Worm (Caenorhabditis elegans) whole organism, young adult: ENCODE data around the gene oig-3.

Experiments used
- B0261.1 ChIP-seq: sonication (generic microtip); optimal IDR thresholded peaks from 2 replicates; lab custom pipeline; 2016; ENCODE audit warnings: mild to moderate bottlenecking, missing genetic modification characterization, moderate library complexity, missing compliant biosample characterization
- C06A6.2 ChIP-seq: fragments of 200-800 bp; sonication (Bioruptor generic); conservative IDR thresholded peaks from 2 replicates; pipeline ENCODE4 v1.3.6; 2022; ENCODE audit warnings: missing genetic modification characterization, missing compliant biosample characterization
- F10E7.11 ChIP-seq: sonication (generic microtip); optimal IDR thresholded peaks from 2 replicates; lab custom pipeline; 2017; ENCODE audit warnings: mild to moderate bottlenecking, missing genetic modification characterization, moderate library complexity, missing compliant biosample characterization
- F22D6.2 ChIP-seq: sonication (generic microtip); optimal IDR thresholded peaks from 2 replicates; lab custom pipeline; 2016; ENCODE audit warnings: mild to moderate bottlenecking, missing genetic modification characterization, missing compliant biosample characterization
- F39B2.1 ChIP-seq: fragments of 200-800 bp; sonication (Bioruptor generic); IDR thresholded peaks from 2 replicates; pipeline ENCODE4 v1.3.6; 2022; ENCODE audit warnings: missing genetic modification reagents, missing genetic modification characterization, missing compliant biosample characterization
- F57C9.4 ChIP-seq: sonication (generic microtip); optimal IDR thresholded peaks from 2 replicates; lab custom pipeline; 2017; ENCODE audit warnings: mild to moderate bottlenecking, missing genetic modification characterization, missing compliant biosample characterization
- T07F8.4 ChIP-seq: sonication (generic microtip); optimal IDR thresholded peaks from 2 replicates; lab custom pipeline; 2016; ENCODE audit warnings: mild to moderate bottlenecking, missing genetic modification characterization, moderate library complexity, missing compliant biosample characterization
- T26A5.8 ChIP-seq: sonication (generic microtip); optimal IDR thresholded peaks from 2 replicates; lab custom pipeline; 2016; ENCODE audit warnings: missing genetic modification characterization, missing compliant biosample characterization
- Y53G8AR.9 ChIP-seq: fragments of 200-800 bp; sonication (Bioruptor generic); conservative IDR thresholded peaks from 2 replicates; pipeline ENCODE4 v1.3.6; 2022; ENCODE audit warnings: missing genetic modification reagents, missing genetic modification characterization, missing compliant biosample characterization
- Y56A3A.18 ChIP-seq: fragments of 200-800 bp; sonication (Bioruptor generic); IDR thresholded peaks from 2 replicates; pipeline ENCODE4 v1.3.6; 2022; ENCODE audit warnings: missing genetic modification reagents, missing genetic modification characterization, missing compliant biosample characterization
- Y79H2A.3 ChIP-seq: fragments of 200-800 bp; sonication (Bioruptor generic); conservative IDR thresholded peaks from 2 replicates; pipeline ENCODE4 v1.3.6; 2022; ENCODE audit warnings: missing genetic modification reagents, missing genetic modification characterization, missing compliant biosample characterization
- Y95B8A.8 ChIP-seq: fragments of 200-800 bp; sonication (Bioruptor generic); IDR thresholded peaks from 2 replicates; pipeline ENCODE4 v1.3.6; 2022; ENCODE audit warnings: missing genetic modification reagents, missing genetic modification characterization, missing compliant biosample characterization
- ama-1 ChIP-seq, 3 experiments: fragments of 150-350 bp in 1 of 3; sonication (generic microtip) in 2 of 3; optimal IDR thresholded peaks; 2 replicates each; lab custom pipeline; 2014 to 2018; ENCODE audit warnings: missing biosample characterization in 2 of 3, missing genetic modification characterization in 2 of 3, missing genetic modification reagents in 2 of 3
- attf-3 ChIP-seq: fragments of 200-800 bp; sonication (Bioruptor generic); conservative IDR thresholded peaks from 2 replicates; pipeline ENCODE4 v1.3.6; 2022; ENCODE audit warnings: missing genetic modification reagents, missing genetic modification characterization, missing compliant biosample characterization
- attf-6 ChIP-seq: fragments of 200-800 bp; sonication (Bioruptor generic); IDR thresholded peaks from 2 replicates; pipeline ENCODE4 v1.3.6; 2022; ENCODE audit warnings: missing genetic modification reagents, missing genetic modification characterization, missing compliant biosample characterization
- bed-1 ChIP-seq: fragments of 200-800 bp; sonication (Bioruptor generic); IDR thresholded peaks from 2 replicates; pipeline ENCODE4 v1.3.6; 2022; ENCODE audit warnings: missing genetic modification reagents, missing genetic modification characterization, missing compliant biosample characterization
- cebp-2 ChIP-seq: fragments of 200-800 bp; sonication (Bioruptor generic); IDR thresholded peaks from 2 replicates; pipeline ENCODE4 v1.3.6; 2022; ENCODE audit warnings: missing genetic modification characterization, missing compliant biosample characterization
- ceh-100 ChIP-seq: fragments of 200-800 bp; sonication (Bioruptor generic); IDR thresholded peaks from 2 replicates; pipeline ENCODE4 v1.3.6; 2022; ENCODE audit warnings: missing genetic modification reagents, missing genetic modification characterization, missing compliant biosample characterization
- ceh-91 ChIP-seq: fragments of 200-800 bp; sonication (Bioruptor generic); IDR thresholded peaks from 2 replicates; pipeline ENCODE4 v1.3.6; 2022; ENCODE audit warnings: missing genetic modification reagents, missing genetic modification characterization, missing compliant biosample characterization
- chd-7 ChIP-seq: sonication (generic microtip); optimal IDR thresholded peaks from 2 replicates; lab custom pipeline; 2016; ENCODE audit warnings: mild to moderate bottlenecking, missing genetic modification characterization, moderate library complexity, missing compliant biosample characterization
- die-1 ChIP-seq: sonication (generic microtip); optimal IDR thresholded peaks from 2 replicates; lab custom pipeline; 2016; ENCODE audit warnings: missing genotype, mild to moderate bottlenecking, missing genetic modification characterization, missing compliant biosample characterization
- dox-1 ChIP-seq: fragments of 200-800 bp; sonication (Bioruptor generic); IDR thresholded peaks from 2 replicates; pipeline ENCODE4 v1.3.6; 2022; ENCODE audit warnings: missing genetic modification reagents, missing genetic modification characterization, missing compliant biosample characterization
- dpl-1 ChIP-seq: fragments of 150-350 bp; optimal IDR thresholded peaks from 2 replicates; lab custom pipeline; 2014; ENCODE audit warnings: missing biosample characterization, missing genetic modification reagents, missing genetic modification characterization
- ets-4 ChIP-seq: fragments of 200-800 bp; sonication (Bioruptor generic); optimal IDR thresholded peaks from 2 replicates; lab custom pipeline; 2018; ENCODE audit warnings: mild to moderate bottlenecking, missing genetic modification characterization, missing compliant biosample characterization
- hlh-26 ChIP-seq: fragments of 200-800 bp; sonication (Bioruptor generic); conservative IDR thresholded peaks from 2 replicates; pipeline ENCODE4 v1.3.6; 2022; ENCODE audit warnings: missing genetic modification reagents, missing genetic modification characterization, missing compliant biosample characterization
- hsf-1 ChIP-seq: fragments of 200-800 bp; sonication (Bioruptor generic); IDR thresholded peaks from 2 replicates; pipeline ENCODE4 v1.3.6; 2022; ENCODE audit warnings: missing genetic modification reagents, missing genetic modification characterization, missing compliant biosample characterization
- let-607 ChIP-seq, 2 experiments: fragments of 200-800 bp in 1 of 2; sonication (Bioruptor generic) in 1 of 2; sonication (generic microtip) in 1 of 2; optimal IDR thresholded peaks; 2 replicates each; lab custom pipeline; 2016 to 2018; ENCODE audit warnings: mild to moderate bottlenecking in 2 of 2, missing compliant biosample characterization in 2 of 2, missing genetic modification characterization in 2 of 2, moderate library complexity in 2 of 2, missing genotype in 1 of 2
- lsl-1 ChIP-seq: fragments of 200-800 bp; sonication (Bioruptor generic); optimal IDR thresholded peaks from 2 replicates; lab custom pipeline; 2018; ENCODE audit warnings: mild to moderate bottlenecking, missing genetic modification characterization, moderate library complexity, missing compliant biosample characterization
- lsy-27 ChIP-seq: sonication (generic microtip); optimal IDR thresholded peaks from 2 replicates; lab custom pipeline; 2017; ENCODE audit warnings: missing genetic modification characterization, mild to moderate bottlenecking, missing compliant biosample characterization, antibody characterized with exemption, missing genotype, borderline replicate concordance; ENCODE audit not compliant: insufficient read depth
- madf-8 ChIP-seq: fragments of 200-800 bp; sonication (Bioruptor generic); conservative IDR thresholded peaks from 2 replicates; pipeline ENCODE4 v1.3.6; 2022; ENCODE audit warnings: missing genetic modification reagents, missing genetic modification characterization, missing compliant biosample characterization
- mel-28 ChIP-seq: sonication (generic microtip); optimal IDR thresholded peaks from 2 replicates; lab custom pipeline; 2016; ENCODE audit warnings: borderline replicate concordance, mild to moderate bottlenecking, missing genetic modification characterization, missing compliant biosample characterization
- mes-4 ChIP-seq: sonication (generic microtip); optimal IDR thresholded peaks from 2 replicates; lab custom pipeline; 2016; ENCODE audit warnings: missing genotype, missing genetic modification characterization, missing compliant biosample characterization
- nfya-2 ChIP-seq: fragments of 200-800 bp; sonication (Bioruptor generic); IDR thresholded peaks from 2 replicates; pipeline ENCODE4 v1.3.6; 2022; ENCODE audit warnings: missing genetic modification reagents, missing genetic modification characterization, missing compliant biosample characterization
- nfyb-1 ChIP-seq: fragments of 200-800 bp; sonication (Bioruptor generic); IDR thresholded peaks from 2 replicates; pipeline ENCODE4 v1.3.6; 2022; ENCODE audit warnings: missing genetic modification reagents, missing genetic modification characterization, missing compliant biosample characterization
- sdz-38 ChIP-seq: sonication (generic microtip); optimal IDR thresholded peaks from 2 replicates; lab custom pipeline; 2016; ENCODE audit warnings: missing genotype, missing genetic modification characterization, missing compliant biosample characterization
- somi-1 ChIP-seq: fragments of 200-800 bp; sonication (Bioruptor generic); optimal IDR thresholded peaks from 2 replicates; lab custom pipeline; 2018; ENCODE audit warnings: mild to moderate bottlenecking, missing genetic modification characterization, missing compliant biosample characterization
- sptf-2 ChIP-seq: fragments of 200-800 bp; sonication (Bioruptor generic); optimal IDR thresholded peaks from 2 replicates; lab custom pipeline; 2018; ENCODE audit warnings: mild to moderate bottlenecking, missing genetic modification characterization, missing compliant biosample characterization
- tlf-1 ChIP-seq: fragments of 200-800 bp; sonication (Bioruptor generic); optimal IDR thresholded peaks from 2 replicates; lab custom pipeline; 2018; ENCODE audit warnings: mild to moderate bottlenecking, missing genetic modification characterization, missing compliant biosample characterization
- zfh-2 ChIP-seq: fragments of 200-800 bp; sonication (Bioruptor generic); conservative IDR thresholded peaks from 2 replicates; pipeline ENCODE4 v1.3.6; 2022; ENCODE audit warnings: missing genetic modification reagents, missing genetic modification characterization, missing compliant biosample characterization
- zim-3 ChIP-seq: sonication (generic microtip); optimal IDR thresholded peaks from 2 replicates; lab custom pipeline; 2017; ENCODE audit warnings: mild to moderate bottlenecking, missing genetic modification characterization, moderate library complexity, missing compliant biosample characterization
- ztf-22 ChIP-seq: fragments of 200-800 bp; sonication (Bioruptor generic); optimal IDR thresholded peaks from 2 replicates; lab custom pipeline; 2018; ENCODE audit warnings: mild to moderate bottlenecking, missing genetic modification characterization, moderate library complexity, missing compliant biosample characterization
- ztf-26 ChIP-seq: sonication (generic microtip); optimal IDR thresholded peaks from 2 replicates; lab custom pipeline; 2017; ENCODE audit warnings: missing genetic modification characterization, missing compliant biosample characterization

Gene oig-3

DNA sequence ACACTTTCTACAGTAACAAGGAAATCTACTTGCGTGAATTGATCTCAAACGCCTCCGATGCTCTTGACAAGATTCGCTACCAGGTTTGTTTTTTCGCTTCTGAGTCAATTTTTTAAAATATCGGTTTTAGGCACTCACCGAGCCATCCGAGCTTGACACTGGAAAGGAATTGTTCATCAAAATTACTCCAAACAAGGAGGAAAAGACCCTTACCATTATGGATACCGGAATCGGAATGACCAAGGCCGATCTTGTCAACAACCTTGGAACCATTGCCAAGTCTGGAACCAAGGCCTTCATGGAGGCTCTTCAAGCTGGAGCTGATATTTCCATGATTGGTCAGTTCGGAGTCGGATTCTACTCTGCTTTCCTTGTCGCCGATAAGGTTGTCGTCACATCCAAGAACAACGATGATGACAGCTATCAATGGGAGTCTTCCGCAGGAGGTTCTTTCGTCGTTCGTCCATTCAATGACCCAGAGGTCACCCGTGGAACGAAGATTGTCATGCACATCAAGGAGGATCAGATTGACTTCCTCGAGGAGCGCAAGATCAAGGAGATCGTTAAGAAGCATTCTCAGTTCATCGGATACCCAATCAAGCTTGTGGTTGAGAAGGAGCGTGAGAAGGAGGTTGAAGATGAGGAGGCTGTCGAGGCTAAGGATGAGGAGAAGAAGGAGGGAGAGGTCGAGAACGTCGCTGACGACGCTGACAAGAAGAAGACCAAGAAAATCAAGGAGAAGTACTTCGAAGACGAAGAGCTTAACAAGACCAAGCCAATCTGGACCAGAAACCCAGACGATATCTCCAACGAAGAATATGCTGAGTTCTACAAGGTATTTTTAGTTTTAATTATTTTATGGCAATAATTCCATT, 43.0 kb upstream of the oig-3 start (continued):
- TF ChIP-seq dox-1 (GFP tag; lab: Robert Waterston, UW): peak; percentile 67
- peak; percentile 21 for TF ChIP-seq sptf-2 (GFP tag; lab: Kevin White, UChicago)
- peak; percentile 63; the same call in 1 of the 2 replicates for TF ChIP-seq zfh-2 (GFP tag; lab: Robert Waterston, UW)
- peak; percentile 5 for TF ChIP-seq dpl-1 (GFP tag; lab: Kevin White, UChicago)
- TF ChIP-seq ceh-91 (GFP tag; lab: Robert Waterston, UW): no peak
- TF ChIP-seq, all 124 proteins: peak for 17

DNA sequence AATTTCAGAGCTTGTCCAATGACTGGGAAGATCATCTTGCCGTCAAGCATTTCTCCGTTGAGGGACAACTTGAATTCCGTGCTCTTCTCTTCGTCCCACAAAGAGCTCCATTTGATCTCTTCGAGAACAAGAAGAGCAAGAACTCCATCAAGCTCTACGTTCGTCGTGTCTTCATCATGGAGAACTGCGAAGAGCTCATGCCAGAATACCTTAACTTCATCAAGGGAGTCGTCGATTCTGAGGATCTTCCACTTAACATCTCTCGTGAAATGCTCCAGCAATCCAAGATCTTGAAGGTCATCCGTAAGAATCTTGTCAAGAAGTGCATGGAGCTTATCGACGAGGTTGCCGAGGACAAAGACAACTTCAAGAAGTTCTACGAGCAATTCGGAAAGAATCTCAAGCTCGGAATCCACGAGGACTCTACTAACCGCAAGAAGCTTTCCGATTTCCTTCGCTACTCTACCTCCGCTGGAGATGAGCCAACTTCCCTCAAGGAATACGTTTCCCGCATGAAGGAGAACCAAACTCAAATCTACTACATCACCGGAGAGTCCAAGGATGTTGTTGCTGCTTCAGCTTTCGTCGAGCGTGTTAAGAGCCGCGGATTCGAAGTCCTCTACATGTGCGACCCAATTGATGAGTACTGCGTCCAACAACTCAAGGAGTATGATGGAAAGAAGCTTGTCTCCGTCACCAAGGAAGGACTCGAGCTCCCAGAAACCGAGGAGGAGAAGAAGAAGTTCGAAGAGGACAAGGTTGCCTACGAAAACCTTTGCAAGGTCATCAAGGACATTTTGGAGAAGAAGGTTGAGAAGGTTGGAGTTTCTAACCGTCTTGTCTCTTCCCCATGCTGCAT, 42.1 kb upstream of the oig-3 start:
- TF ChIP-seq attf-6 (GFP tag; lab: Robert Waterston, UW) (no peak), Y53G8AR.9 (peak; percentile 28; the same call in 1 of the 2 replicates), nfya-2 (GFP tag; lab: Robert Waterston, UW) (no peak), tlf-1 (GFP tag; lab: Kevin White, UChicago) (no peak), hlh-26 (GFP tag; lab: Robert Waterston, UW) (no peak), cebp-2 (GFP tag; lab: Robert Waterston, UW) (peak; percentile 33; the same call in 1 of the 2 replicates), Y56A3A.18 (GFP tag; lab: Robert Waterston, UW) (peak; percentile 23), let-607 (tag; optimal IDR thresholded peaks at IDR 0.05; lab: Kevin White, UChicago) (no peak), F22D6.2 (no peak), bed-1 (GFP tag; lab: Robert Waterston, UW) (0 out of 2 replicates have a peak, but pooled peaks have one; percentile 15), ztf-22 (GFP tag; lab: Kevin White, UChicago) (no peak), madf-8 (no peak), C06A6.2 (GFP tag; lab: Robert Waterston, UW) (no peak), chd-7 (tag; lab: Kevin White, UChicago) (no peak), die-1 (tag; lab: Kevin White, UChicago) (no peak), Y79H2A.3 (GFP tag; lab: Robert Waterston, UW) (no peak), ceh-100 (no peak), ceh-91 (GFP tag; lab: Robert Waterston, UW) (no peak), ets-4 (GFP tag; lab: Kevin White, UChicago) (no peak), ztf-26 (tag; lab: Kevin White, UChicago) (no peak), zim-3 (tag; lab: Kevin White, UChicago) (no peak), B0261.1 (tag; lab: Kevin White, UChicago) (no peak), F57C9.4 (no peak), hsf-1 (GFP tag; lab: Robert Waterston, UW) (peak; percentile 66), F39B2.1 (no peak), mes-4 (tag; lab: Kevin White, UChicago) (no peak), mel-28 (tag; lab: Kevin White, UChicago) (no peak), attf-3 (no peak), ama-1 (optimal IDR thresholded peaks at IDR 0.05; lab: Kevin White, UChicago) (peak; percentile 65), ama-1 (GFP tag; optimal IDR thresholded peaks at IDR 0.05; lab: Kevin White, UChicago) (no peak), lsy-27 (tag; lab: Kevin White, UChicago) (no peak), F10E7.11 (no peak), Y95B8A.8 (peak; percentile 7; the same call in 1 of the 2 replicates), T26A5.8 (tag; lab: Kevin White, UChicago) (no peak), nfyb-1 (GFP tag; lab: Robert Waterston, UW) (peak; percentile 7; the same call in 1 of the 2 replicates), T07F8.4 (tag; lab: Kevin White, UChicago) (no peak), somi-1 (GFP tag; lab: Kevin White, UChicago) (no peak), sdz-38 (tag; lab: Kevin White, UChicago) (no peak), lsl-1 (GFP tag; lab: Kevin White, UChicago) (peak; percentile 29), dpl-1 (GFP tag; lab: Kevin White, UChicago) (no peak)
